Worm (Caenorhabditis elegans): ENCODE measurements around the gene toe-1.

DNA sequence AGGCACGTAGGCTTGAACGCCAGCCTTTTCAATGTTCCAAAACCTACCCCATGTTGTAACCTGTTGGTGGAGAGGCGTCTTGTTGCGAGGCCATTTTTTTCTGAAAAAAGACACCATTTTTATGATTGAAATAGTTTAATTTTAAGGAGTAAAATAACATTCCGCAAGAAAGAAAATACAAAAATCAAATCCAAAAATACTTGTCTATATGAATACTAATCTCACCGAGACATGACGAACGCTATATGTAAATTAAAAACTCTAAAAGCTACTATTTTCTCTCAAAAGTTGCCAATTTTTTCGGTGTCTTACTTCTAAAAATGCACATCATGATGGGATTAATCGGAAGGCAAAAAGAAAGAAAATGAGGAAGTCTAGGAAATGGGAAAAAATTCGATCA, 57.1 kb downstream of the toe-1 start, which contains the start of gene T05C1.2:
- TF ChIP-seq fos-1 (tag; optimal IDR thresholded peaks at IDR 0.05) (no peak), fkh-4 (tag; optimal IDR thresholded peaks at IDR 0.05; ENCODE audit: borderline replicate concordance) (no peak), pqm-1 (tag; optimal IDR thresholded peaks at IDR 0.05) (no peak), fkh-10 (GFP tag; optimal IDR thresholded peaks at IDR 0.05) (no peak), egl-13 (tag; optimal IDR thresholded peaks at IDR 0.05) (no peak), tlp-1 (tag; optimal IDR thresholded peaks at IDR 0.05) (no peak), skn-1 (tag; optimal IDR thresholded peaks at IDR 0.05) (no peak), ama-1 (optimal IDR thresholded peaks at IDR 0.05) (no peak), lin-39 (tag; optimal IDR thresholded peaks at IDR 0.05) (no peak)

Measured in whole organism, L1 larva.